Fruit fly (Drosophila melanogaster) whole organism, embryonic: ENCODE results near the gene Elp3.
A peak's percentile ranks its signal among the peaks of the same experiment; 100 is the strongest.

ENCODE experiments used
- Aef1 ChIP-seq: fragments of 200-800 bp; sonication (Bioruptor generic); IDR thresholded peaks from 3 replicates; pipeline ENCODE4 v1.3.6; 2022; ENCODE audit warnings: missing biosample characterization, missing genetic modification characterization
- Bteb2 ChIP-seq: fragments of 200-800 bp; sonication (Bioruptor generic); optimal IDR thresholded peaks from 2 replicates; lab custom pipeline; 2016; ENCODE audit warnings: missing biosample characterization, missing genetic modification characterization
- CG10147 ChIP-seq: fragments of 200-800 bp; sonication (Bioruptor generic); optimal IDR thresholded peaks from 2 replicates; lab custom pipeline; 2019; ENCODE audit warnings: missing biosample characterization, mild to moderate bottlenecking, missing genetic modification characterization, moderate library complexity
- CG10321 ChIP-seq: fragments of 200-800 bp; sonication (Bioruptor generic); IDR thresholded peaks from 2 replicates; pipeline ENCODE4 v1.3.6; 2022; ENCODE audit warnings: missing biosample characterization, missing genetic modification characterization
- CG11723 ChIP-seq: fragments of 200-800 bp; sonication (Bioruptor generic); optimal IDR thresholded peaks from 2 replicates; lab custom pipeline; 2017; ENCODE audit warnings: missing biosample characterization, mild to moderate bottlenecking, missing genetic modification characterization
- CG12104 ChIP-seq: fragments of 200-800 bp; sonication (Bioruptor generic); optimal IDR thresholded peaks from 3 replicates; lab custom pipeline; 2016; ENCODE audit warnings: missing biosample characterization, missing genetic modification characterization
- CG12155 ChIP-seq: fragments of 200-800 bp; sonication (Bioruptor generic); optimal IDR thresholded peaks from 3 replicates; lab custom pipeline; 2016; ENCODE audit warnings: missing biosample characterization, missing genetic modification characterization
- CG13287 ChIP-seq: fragments of 200-800 bp; sonication (Bioruptor generic); IDR thresholded peaks from 2 replicates; pipeline ENCODE4 v1.3.6; 2022; ENCODE audit warnings: missing biosample characterization, missing genetic modification characterization; ENCODE audit not compliant: partially characterized antibody
- CG13296 ChIP-seq: fragments of 200-800 bp; sonication (Bioruptor generic); optimal IDR thresholded peaks from 3 replicates; lab custom pipeline; 2018; ENCODE audit warnings: missing biosample characterization, mild to moderate bottlenecking, missing genetic modification characterization
- CG13894 ChIP-seq: fragments of 200-800 bp; sonication (Bioruptor generic); optimal IDR thresholded peaks from 3 replicates; lab custom pipeline; 2018; ENCODE audit warnings: missing biosample characterization, mild to moderate bottlenecking, missing genetic modification characterization, moderate library complexity
- CG15269 ChIP-seq: fragments of 200-800 bp; sonication (Bioruptor generic); optimal IDR thresholded peaks from 2 replicates; lab custom pipeline; 2018; ENCODE audit warnings: missing biosample characterization, mild to moderate bottlenecking, missing genetic modification characterization, moderate library complexity
- CG15514 ChIP-seq: fragments of 200-800 bp; sonication (Bioruptor generic); optimal IDR thresholded peaks from 3 replicates; lab custom pipeline; 2017; ENCODE audit warnings: missing biosample characterization, missing genetic modification characterization, mild to moderate bottlenecking, moderate library complexity, missing genetic modification reagents
- CG1603 ChIP-seq: fragments of 200-800 bp; sonication (Bioruptor generic); optimal IDR thresholded peaks from 2 replicates; lab custom pipeline; 2019; ENCODE audit warnings: missing biosample characterization, mild to moderate bottlenecking, missing genetic modification characterization, moderate library complexity
- CG16779 ChIP-seq: fragments of 200-800 bp; sonication (Bioruptor generic); IDR thresholded peaks from 2 replicates; pipeline ENCODE4 v1.3.6; 2022; ENCODE audit warnings: missing biosample characterization, missing genetic modification characterization
- CG17802 ChIP-seq: fragments of 200-800 bp; sonication (Bioruptor generic); optimal IDR thresholded peaks from 2 replicates; lab custom pipeline; 2018; ENCODE audit warnings: missing biosample characterization, mild to moderate bottlenecking, missing genetic modification characterization, moderate library complexity
- CG18619 ChIP-seq: fragments of 200-800 bp; sonication (Bioruptor generic); optimal IDR thresholded peaks from 3 replicates; lab custom pipeline; 2017; ENCODE audit warnings: missing biosample characterization, mild to moderate bottlenecking, missing genetic modification characterization
- CG2199 ChIP-seq: fragments of 200-800 bp; sonication (Bioruptor generic); IDR thresholded peaks from 3 replicates; pipeline ENCODE4 v1.3.6; 2022; ENCODE audit warnings: missing biosample characterization, missing genetic modification characterization
- CG2712 ChIP-seq: fragments of 200-800 bp; optimal IDR thresholded peaks from 3 replicates; lab custom pipeline; 2019; ENCODE audit warnings: missing biosample characterization, mild to moderate bottlenecking, missing genetic modification characterization, moderate library complexity
- CG30020 ChIP-seq: fragments of 200-800 bp; optimal IDR thresholded peaks from 2 replicates; lab custom pipeline; 2019; ENCODE audit warnings: missing biosample characterization, mild to moderate bottlenecking, missing genetic modification characterization, moderate library complexity
- CG32767 ChIP-seq: fragments of 200-800 bp; sonication (Bioruptor generic); IDR thresholded peaks from 2 replicates; pipeline ENCODE4 v1.3.6; 2022; ENCODE audit warnings: missing biosample characterization, missing genetic modification characterization
- CG3838 ChIP-seq: fragments of 200-800 bp; sonication (Bioruptor generic); optimal IDR thresholded peaks from 3 replicates; lab custom pipeline; 2016; ENCODE audit warnings: missing biosample characterization, missing genetic modification characterization
- CG6272 ChIP-seq: fragments of 200-800 bp; sonication (Bioruptor generic); IDR thresholded peaks from 2 replicates; pipeline ENCODE4 v1.3.6; 2022; ENCODE audit warnings: missing biosample characterization, missing genetic modification characterization
- CG7357 ChIP-seq: fragments of 200-800 bp; sonication (Bioruptor generic); IDR thresholded peaks from 3 replicates; pipeline ENCODE4 v1.3.6; 2022; ENCODE audit warnings: missing biosample characterization, missing genetic modification characterization
- CG7556 ChIP-seq: fragments of 200-800 bp; sonication (Bioruptor generic); optimal IDR thresholded peaks from 2 replicates; lab custom pipeline; 2017; ENCODE audit warnings: missing biosample characterization, mild to moderate bottlenecking, missing genetic modification characterization
- CG7786 ChIP-seq: fragments of 200-800 bp; sonication (Bioruptor generic); optimal IDR thresholded peaks from 2 replicates; lab custom pipeline; 2016; ENCODE audit warnings: missing biosample characterization, missing genetic modification characterization
- CrebB ChIP-seq: fragments of 200-800 bp; sonication (Bioruptor generic); optimal IDR thresholded peaks from 3 replicates; lab custom pipeline; 2018; ENCODE audit warnings: missing biosample characterization, mild to moderate bottlenecking, missing genetic modification characterization
- Dip3 ChIP-seq: fragments of 200-800 bp; sonication (Bioruptor generic); optimal IDR thresholded peaks from 3 replicates; lab custom pipeline; 2016; ENCODE audit warnings: missing biosample characterization, missing genetic modification characterization
- Fer2 ChIP-seq: fragments of 200-800 bp; sonication (Bioruptor generic); optimal IDR thresholded peaks from 2 replicates; lab custom pipeline; 2018; ENCODE audit warnings: missing biosample characterization, mild to moderate bottlenecking, missing genetic modification characterization, moderate library complexity
- H2.0 ChIP-seq: fragments of 200-800 bp; sonication (Bioruptor generic); IDR thresholded peaks from 2 replicates; pipeline ENCODE4 v1.3.6; 2022; ENCODE audit warnings: missing biosample characterization, missing genetic modification characterization
- Hr39 ChIP-seq: fragments of >200 bp; optimal IDR thresholded peaks from 2 replicates; lab custom pipeline; 2017
- Hr51 ChIP-seq, 2 experiments: fragments of 200-800 bp; sonication (Bioruptor generic); optimal IDR thresholded peaks; 2 replicates in 1 of 2; 3 replicates in 1 of 2; lab custom pipeline; 2016 to 2018; ENCODE audit warnings: missing biosample characterization in 2 of 2, missing genetic modification characterization in 2 of 2, mild to moderate bottlenecking in 1 of 2, moderate library complexity in 1 of 2
- MTF-1 ChIP-seq: fragments of 200-800 bp; sonication (Bioruptor generic); optimal IDR thresholded peaks from 2 replicates; lab custom pipeline; 2018; ENCODE audit warnings: missing biosample characterization, mild to moderate bottlenecking, missing genetic modification characterization, borderline replicate concordance
- Neu2 ChIP-seq: fragments of 200-800 bp; sonication (Bioruptor generic); optimal IDR thresholded peaks from 3 replicates; lab custom pipeline; 2016; ENCODE audit warnings: missing biosample characterization, missing genetic modification characterization, borderline replicate concordance
- PHDP ChIP-seq: fragments of 200-800 bp; sonication (Bioruptor generic); optimal IDR thresholded peaks from 3 replicates; lab custom pipeline; 2018; ENCODE audit warnings: missing biosample characterization, mild to moderate bottlenecking, missing genetic modification characterization, moderate library complexity
- Scr ChIP-seq: fragments of 200-800 bp; sonication (Bioruptor generic); IDR thresholded peaks from 2 replicates; pipeline ENCODE4 v1.3.6; 2022; ENCODE audit warnings: missing biosample characterization, missing genetic modification characterization; ENCODE audit not compliant: partially characterized antibody
- Sry-β ChIP-seq: fragments of 200-800 bp; sonication (Bioruptor generic); optimal IDR thresholded peaks from 2 replicates; lab custom pipeline; 2018; ENCODE audit warnings: missing biosample characterization, mild to moderate bottlenecking, missing genetic modification characterization, moderate library complexity
- Sry-δ ChIP-seq: fragments of 200-800 bp; sonication (Bioruptor generic); optimal IDR thresholded peaks from 2 replicates; lab custom pipeline; 2016; ENCODE audit warnings: missing biosample characterization, missing genetic modification characterization
- TFAM ChIP-seq: fragments of 200-800 bp; sonication (Bioruptor generic); optimal IDR thresholded peaks from 2 replicates; lab custom pipeline; 2017; ENCODE audit warnings: missing biosample characterization, missing genetic modification characterization, inconsistent platforms
- ab ChIP-seq: fragments of 200-800 bp; sonication (Bioruptor generic); optimal IDR thresholded peaks from 2 replicates; lab custom pipeline; 2016; ENCODE audit warnings: missing biosample characterization, missing genetic modification characterization
- ase ChIP-seq: fragments of 200-800 bp; sonication (Bioruptor generic); IDR thresholded peaks from 3 replicates; pipeline ENCODE4 v1.3.6; 2022; ENCODE audit warnings: missing biosample characterization, missing genetic modification characterization
- bbx ChIP-seq: fragments of 200-800 bp; sonication (Bioruptor generic); IDR thresholded peaks from 2 replicates; pipeline ENCODE4 v1.3.6; 2022; ENCODE audit warnings: missing biosample characterization, missing genetic modification characterization; ENCODE audit not compliant: partially characterized antibody
- da ChIP-seq: fragments of 200-800 bp; sonication (Bioruptor generic); optimal IDR thresholded peaks from 2 replicates; lab custom pipeline; 2016; ENCODE audit warnings: missing biosample characterization, missing genetic modification characterization
- dan ChIP-seq: fragments of 200-800 bp; sonication (Bioruptor generic); IDR thresholded peaks from 2 replicates; pipeline ENCODE4 v1.3.6; 2022; ENCODE audit warnings: missing biosample characterization, missing genetic modification characterization
- dm ChIP-seq: fragments of 200-800 bp; sonication (Bioruptor generic); optimal IDR thresholded peaks from 3 replicates; lab custom pipeline; 2016; ENCODE audit warnings: missing biosample characterization, missing genetic modification characterization
- grn ChIP-seq: fragments of 200-800 bp; sonication (Bioruptor generic); optimal IDR thresholded peaks from 3 replicates; lab custom pipeline; 2017; ENCODE audit warnings: missing biosample characterization, missing genetic modification characterization
- kni ChIP-seq: fragments of 200-800 bp; sonication (Bioruptor generic); optimal IDR thresholded peaks from 3 replicates; lab custom pipeline; 2017; ENCODE audit warnings: mild to moderate bottlenecking, missing biosample characterization, missing genetic modification reagents, missing genetic modification characterization
- lilli ChIP-seq: fragments of 200-800 bp; sonication (Bioruptor generic); optimal IDR thresholded peaks from 3 replicates; lab custom pipeline; 2016; ENCODE audit warnings: missing biosample characterization, missing genetic modification characterization
- lola ChIP-seq, 3 experiments: fragments of >200 bp in 2 of 3; fragments of 200-800 bp in 1 of 3; sonication (Bioruptor generic) in 1 of 3; optimal IDR thresholded peaks; 2 replicates each; lab custom pipeline; 2017 to 2019; ENCODE audit warnings: missing biosample characterization in 3 of 3, missing genetic modification characterization in 3 of 3, mild to moderate bottlenecking in 1 of 3, moderate library complexity in 1 of 3
- pros ChIP-seq: fragments of 200-800 bp; sonication (Bioruptor generic); optimal IDR thresholded peaks from 3 replicates; lab custom pipeline; 2019; ENCODE audit warnings: missing biosample characterization, mild to moderate bottlenecking, missing genetic modification characterization, moderate library complexity
- sima ChIP-seq: fragments of 200-800 bp; sonication (Bioruptor generic); optimal IDR thresholded peaks from 2 replicates; lab custom pipeline; 2016; ENCODE audit warnings: missing biosample characterization, missing genetic modification characterization
- vfl ChIP-seq: fragments of 200-800 bp; sonication (Bioruptor generic); optimal IDR thresholded peaks from 2 replicates; lab custom pipeline; 2016; ENCODE audit warnings: missing biosample characterization, missing genetic modification characterization

Gene Elp3

DNA sequence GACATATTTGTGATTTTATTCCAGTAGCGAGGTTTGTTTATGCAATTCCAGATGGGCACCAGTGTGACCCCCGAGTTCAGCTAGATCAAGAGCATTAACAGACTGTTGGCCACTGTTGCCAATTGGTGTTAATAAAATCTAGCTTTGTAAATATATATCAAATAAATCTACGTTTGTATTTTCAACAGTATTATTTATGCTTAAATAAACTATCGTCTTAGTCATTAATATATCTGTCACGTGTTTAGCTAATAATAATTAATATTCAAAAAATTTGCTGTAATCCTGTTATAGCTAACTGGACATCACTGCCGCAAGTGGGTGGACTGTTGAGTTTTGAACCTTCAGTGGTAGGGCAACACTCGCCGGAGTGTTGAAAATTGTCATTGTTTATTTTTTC lies 15.0 kb downstream of the Elp3 start, which contains the start of the genes mRpL27 and CG15435 (continued):
- peak; percentile 95 for TF ChIP-seq Sry-β (GFP tag; lab: Kevin White, UChicago)
- TF ChIP-seq dm (GFP tag; lab: Kevin White, UChicago): peak; percentile 3
- peak; percentile 49 for TF ChIP-seq lilli (GFP tag; lab: Kevin White, UChicago)
- peak; percentile 59 for TF ChIP-seq CG2712 (tag; lab: Kevin White, UChicago)
- no peak for TF ChIP-seq CG17802 (tag; lab: Kevin White, UChicago)
- TF ChIP-seq Bteb2: no peak
- peak; percentile 30 for TF ChIP-seq Dip3
- TF ChIP-seq CG6272: no peak
- TF ChIP-seq kni: peak; percentile 28
- TF ChIP-seq pros (GFP tag; lab: Kevin White, UChicago): no peak
- TF ChIP-seq grn (GFP tag; lab: Kevin White, UChicago): no peak
- peak; percentile 61 for TF ChIP-seq CG15514 (GFP tag; lab: Kevin White, UChicago)
- TF ChIP-seq CG7556 (GFP tag; lab: Kevin White, UChicago): peak; percentile 7
- TF ChIP-seq CG12104: peak; percentile 12
- TF ChIP-seq Fer2: peak; percentile 16
- TF ChIP-seq CG13894 (tag; lab: Kevin White, UChicago): peak; percentile 31
- peak in 1 of 2 experiments; percentile 44 for TF ChIP-seq Hr51 (GFP tag; optimal IDR thresholded peaks at IDR 0.05; lab: Kevin White, UChicago)
- peak; percentile 48 for TF ChIP-seq CG30020
- TF ChIP-seq CG13296: peak; percentile 38
- peak; percentile 23; the same call in 1 of the 2 replicates for TF ChIP-seq CG13287 (GFP tag; lab: Robert Waterston, UW)
- peak; percentile 54 for TF ChIP-seq CG10147 (GFP tag; lab: Kevin White, UChicago)
- TF ChIP-seq CG15269 (tag; lab: Kevin White, UChicago): peak; percentile 49
- no peak for TF ChIP-seq CG7786
- no peak for TF ChIP-seq CG11723 (GFP tag; lab: Kevin White, UChicago)
- peak; percentile 45 for TF ChIP-seq PHDP (tag; lab: Kevin White, UChicago)
- no peak for TF ChIP-seq bbx (GFP tag; lab: Robert Waterston, UW)
- no peak for TF ChIP-seq da
- TF ChIP-seq dan: no peak
- peak; percentile 37 for TF ChIP-seq CG1603 (tag; lab: Kevin White, UChicago)
- TF ChIP-seq CG7357: 0 out of 3 replicates have a peak, but pooled peaks have one; percentile 23
- no peak for TF ChIP-seq Neu2 (GFP tag; lab: Kevin White, UChicago)
- TF ChIP-seq Sry-δ (GFP tag; lab: Kevin White, UChicago): no peak
- TF ChIP-seq, all 482 proteins: peak for 146

dm6 chr2L:4463323-4463722 lies 18.8 kb downstream of the Elp3 start, which contains the start of the genes CG15443 and Paris:
CG15443 (minus strand) TSS chr2L:4463447.
Paris (plus strand) TSS chr2L:4463611.
- TF ChIP-seq sima: no peak
- TF ChIP-seq Aef1 (GFP tag; lab: Robert Waterston, UW): no peak
- no peak for TF ChIP-seq CrebB (tag; lab: Kevin White, UChicago)
- no peak for TF ChIP-seq Hr39
- no peak for TF ChIP-seq Neu2 (GFP tag; lab: Kevin White, UChicago)
- TF ChIP-seq CG16779: no peak
- TF ChIP-seq CG32767 (GFP tag; lab: Robert Waterston, UW): no peak
- TF ChIP-seq ab: no peak
- TF ChIP-seq vfl (GFP tag; lab: Kevin White, UChicago): no peak
- TF ChIP-seq TFAM (GFP tag; lab: Kevin White, UChicago): no peak
- no peak for TF ChIP-seq H2.0
- TF ChIP-seq MTF-1: peak; percentile 7
- peak; percentile 73 for TF ChIP-seq Scr (GFP tag; lab: Robert Waterston, UW)
- TF ChIP-seq CG3838 (GFP tag; lab: Kevin White, UChicago): no peak
- no peak for TF ChIP-seq CG18619
- no peak for TF ChIP-seq lola (GFP tag; optimal IDR thresholded peaks at IDR 0.05; lab: Kevin White, UChicago)
- no peak for TF ChIP-seq CG12155 (GFP tag; lab: Kevin White, UChicago)
- peak; percentile 46 for TF ChIP-seq Sry-δ (GFP tag; lab: Kevin White, UChicago)
- 0 out of 3 replicates have a peak, but pooled peaks have one; percentile 33 for TF ChIP-seq CG2199 (GFP tag; lab: Robert Waterston, UW)
- no peak for TF ChIP-seq CG10321 (GFP tag; lab: Robert Waterston, UW)
- no peak for TF ChIP-seq ase (GFP tag; lab: Robert Waterston, UW)
- TF ChIP-seq CG1603 (tag; lab: Kevin White, UChicago): peak; percentile 65
